Fruit fly (Drosophila melanogaster) whole organism, embryonic: Measurements from ENCODE around the gene mRpS7.
A peak's percentile ranks its signal among the peaks of the same experiment; 100 is the strongest.

Source experiments
- Asciz ChIP-seq: fragments of 200-800 bp; sonication (Bioruptor generic); optimal IDR thresholded peaks from 2 replicates; lab custom pipeline; 2017; ENCODE audit warnings: missing biosample characterization, mild to moderate bottlenecking, missing genetic modification characterization, missing genetic modification reagents
- CG11696 ChIP-seq: fragments of 200-800 bp; sonication (Bioruptor generic); IDR thresholded peaks from 2 replicates; pipeline ENCODE4 v1.3.6; 2022; ENCODE audit warnings: missing biosample characterization, missing genetic modification characterization
- CG11723 ChIP-seq: fragments of 200-800 bp; sonication (Bioruptor generic); optimal IDR thresholded peaks from 2 replicates; lab custom pipeline; 2017; ENCODE audit warnings: missing biosample characterization, mild to moderate bottlenecking, missing genetic modification characterization
- CG13287 ChIP-seq: fragments of 200-800 bp; sonication (Bioruptor generic); IDR thresholded peaks from 2 replicates; pipeline ENCODE4 v1.3.6; 2022; ENCODE audit warnings: missing biosample characterization, missing genetic modification characterization; ENCODE audit not compliant: partially characterized antibody
- CG14710 ChIP-seq: fragments of 200-800 bp; sonication (Bioruptor generic); optimal IDR thresholded peaks from 3 replicates; lab custom pipeline; 2019; ENCODE audit warnings: missing biosample characterization, mild to moderate bottlenecking, missing genetic modification characterization, moderate library complexity
- CG1647 ChIP-seq: fragments of 200-800 bp; sonication (Bioruptor generic); optimal IDR thresholded peaks from 3 replicates; lab custom pipeline; 2016; ENCODE audit warnings: missing biosample characterization, missing genetic modification characterization
- CG17829 ChIP-seq: fragments of 200-800 bp; optimal IDR thresholded peaks from 2 replicates; lab custom pipeline; 2019; ENCODE audit warnings: missing biosample characterization, mild to moderate bottlenecking, missing genetic modification characterization, moderate library complexity
- CG18011 ChIP-seq: fragments of 200-800 bp; sonication (Bioruptor generic); optimal IDR thresholded peaks from 2 replicates; lab custom pipeline; 2017; ENCODE audit warnings: missing biosample characterization, missing genetic modification characterization, mild to moderate bottlenecking, moderate library complexity, missing genotype
- CG2116 ChIP-seq: fragments of 200-800 bp; sonication (Bioruptor generic); optimal IDR thresholded peaks from 3 replicates; lab custom pipeline; 2018; ENCODE audit warnings: missing biosample characterization, mild to moderate bottlenecking, missing genetic modification characterization
- CG2199 ChIP-seq: fragments of 200-800 bp; sonication (Bioruptor generic); IDR thresholded peaks from 3 replicates; pipeline ENCODE4 v1.3.6; 2022; ENCODE audit warnings: missing biosample characterization, missing genetic modification characterization
- CG31224 ChIP-seq: fragments of 200-800 bp; sonication (Bioruptor generic); IDR thresholded peaks from 2 replicates; pipeline ENCODE4 v1.3.6; 2022; ENCODE audit warnings: missing biosample characterization, missing genetic modification characterization
- CG34224 ChIP-seq: fragments of 200-800 bp; sonication (Bioruptor generic); IDR thresholded peaks from 3 replicates; pipeline ENCODE4 v1.3.6; 2022; ENCODE audit warnings: missing biosample characterization, missing genetic modification characterization; ENCODE audit not compliant: partially characterized antibody
- CG4617 ChIP-seq: fragments of 200-800 bp; sonication (Bioruptor generic); optimal IDR thresholded peaks from 3 replicates; lab custom pipeline; 2016; ENCODE audit warnings: missing biosample characterization, missing genetic modification characterization, borderline replicate concordance
- CG4730 ChIP-seq: fragments of 200-800 bp; sonication (Bioruptor generic); IDR thresholded peaks from 2 replicates; pipeline ENCODE4 v1.3.6; 2022; ENCODE audit warnings: missing biosample characterization, missing genetic modification characterization
- CG8924 ChIP-seq: fragments of 200-800 bp; optimal IDR thresholded peaks from 3 replicates; lab custom pipeline; 2019; ENCODE audit warnings: missing biosample characterization, mild to moderate bottlenecking, missing genetic modification characterization, moderate library complexity
- Chrac-16 ChIP-seq: fragments of 200-800 bp; sonication (Bioruptor generic); optimal IDR thresholded peaks from 3 replicates; lab custom pipeline; 2016; ENCODE audit warnings: missing biosample characterization, missing genetic modification characterization
- CoRest ChIP-seq: fragments of 200-800 bp; sonication (Bioruptor generic); optimal IDR thresholded peaks from 3 replicates; lab custom pipeline; 2018; ENCODE audit warnings: missing biosample characterization, mild to moderate bottlenecking, missing genetic modification characterization, moderate library complexity
- Gug ChIP-seq: fragments of 200-800 bp; sonication (Bioruptor generic); IDR thresholded peaks from 4 replicates; pipeline ENCODE4 v1.3.6; 2022; ENCODE audit warnings: missing biosample characterization, missing genetic modification characterization
- Hr78 ChIP-seq, 2 experiments: fragments of 200-800 bp in 1 of 2; fragments of >200 bp in 1 of 2; sonication (Bioruptor generic) in 1 of 2; optimal IDR thresholded peaks; 2 replicates each; lab custom pipeline; 2017 to 2019; ENCODE audit warnings: missing biosample characterization in 2 of 2, missing genetic modification characterization in 2 of 2, mild to moderate bottlenecking in 1 of 2, moderate library complexity in 1 of 2
- Jarid2 ChIP-seq: fragments of 200-800 bp; sonication (Bioruptor generic); optimal IDR thresholded peaks from 3 replicates; lab custom pipeline; 2017; ENCODE audit warnings: mild to moderate bottlenecking, missing biosample characterization, missing genetic modification reagents, missing genetic modification characterization
- MBD-R2 ChIP-seq: fragments of 200-800 bp; sonication (Bioruptor generic); IDR thresholded peaks from 2 replicates; pipeline ENCODE4 v1.3.6; 2022; ENCODE audit warnings: missing biosample characterization, missing genetic modification characterization
- MESR4 ChIP-seq: fragments of 200-800 bp; sonication (Bioruptor generic); optimal IDR thresholded peaks from 2 replicates; lab custom pipeline; 2018; ENCODE audit warnings: missing biosample characterization, mild to moderate bottlenecking, missing genetic modification characterization, moderate library complexity
- Med ChIP-seq: fragments of 200-800 bp; sonication (Bioruptor generic); peaks from one replicate; lab custom pipeline; 2016; ENCODE audit warnings: missing biosample characterization, missing genetic modification characterization, mild to moderate bottlenecking, inconsistent platforms, moderate library complexity
- Mes4 ChIP-seq: fragments of 200-800 bp; sonication (Bioruptor generic); optimal IDR thresholded peaks from 2 replicates; lab custom pipeline; 2016; ENCODE audit warnings: missing biosample characterization, missing genetic modification characterization
- PHDP ChIP-seq: fragments of 200-800 bp; sonication (Bioruptor generic); optimal IDR thresholded peaks from 3 replicates; lab custom pipeline; 2018; ENCODE audit warnings: missing biosample characterization, mild to moderate bottlenecking, missing genetic modification characterization, moderate library complexity
- Poxn ChIP-seq: fragments of 200-800 bp; sonication (Bioruptor generic); IDR thresholded peaks from 2 replicates; pipeline ENCODE4 v1.3.6; 2022; ENCODE audit warnings: missing biosample characterization, missing genetic modification characterization
- Sry-β ChIP-seq: fragments of 200-800 bp; sonication (Bioruptor generic); optimal IDR thresholded peaks from 2 replicates; lab custom pipeline; 2018; ENCODE audit warnings: missing biosample characterization, mild to moderate bottlenecking, missing genetic modification characterization, moderate library complexity
- Sry-δ ChIP-seq: fragments of 200-800 bp; sonication (Bioruptor generic); optimal IDR thresholded peaks from 2 replicates; lab custom pipeline; 2016; ENCODE audit warnings: missing biosample characterization, missing genetic modification characterization
- Ssrp ChIP-seq: fragments of 200-800 bp; sonication (Bioruptor generic); optimal IDR thresholded peaks from 2 replicates; lab custom pipeline; 2018; ENCODE audit warnings: missing biosample characterization, mild to moderate bottlenecking, missing genetic modification characterization, moderate library complexity
- YL-1 ChIP-seq: fragments of 200-800 bp; sonication (Bioruptor generic); optimal IDR thresholded peaks from 3 replicates; lab custom pipeline; 2017; ENCODE audit warnings: missing biosample characterization, mild to moderate bottlenecking, missing genetic modification characterization
- ac ChIP-seq: fragments of 200-800 bp; sonication (Bioruptor generic); optimal IDR thresholded peaks from 3 replicates; lab custom pipeline; 2017; ENCODE audit warnings: missing biosample characterization, mild to moderate bottlenecking, missing genetic modification characterization
- bab2 ChIP-seq: fragments of 200-800 bp; sonication (Bioruptor generic); optimal IDR thresholded peaks from 2 replicates; lab custom pipeline; 2016; ENCODE audit warnings: missing biosample characterization, missing genetic modification characterization
- cas ChIP-seq: fragments of 200-800 bp; sonication (Bioruptor generic); IDR thresholded peaks from 2 replicates; pipeline ENCODE4 v1.3.6; 2022; ENCODE audit warnings: missing biosample characterization, missing genetic modification characterization
- ci ChIP-seq: fragments of 200-800 bp; sonication (Bioruptor generic); IDR thresholded peaks from 3 replicates; pipeline ENCODE4 v1.3.6; 2022; ENCODE audit warnings: missing biosample characterization, missing genetic modification characterization
- dm ChIP-seq: fragments of 200-800 bp; sonication (Bioruptor generic); optimal IDR thresholded peaks from 3 replicates; lab custom pipeline; 2016; ENCODE audit warnings: missing biosample characterization, missing genetic modification characterization
- gfzf ChIP-seq: fragments of 200-800 bp; sonication (Bioruptor generic); optimal IDR thresholded peaks from 2 replicates; lab custom pipeline; 2016; ENCODE audit warnings: missing biosample characterization, mild to moderate bottlenecking, missing genetic modification characterization, moderate library complexity
- h ChIP-seq: fragments of >200 bp; optimal IDR thresholded peaks from 2 replicates; lab custom pipeline; 2017
- jing ChIP-seq: fragments of 200-800 bp; sonication (Bioruptor generic); optimal IDR thresholded peaks from 2 replicates; lab custom pipeline; 2018; ENCODE audit warnings: missing biosample characterization, mild to moderate bottlenecking, missing genetic modification characterization
- jumu ChIP-seq: fragments of 200-800 bp; sonication (Bioruptor generic); optimal IDR thresholded peaks from 3 replicates; lab custom pipeline; 2016; ENCODE audit warnings: missing biosample characterization, missing genetic modification characterization
- kni ChIP-seq: fragments of 200-800 bp; sonication (Bioruptor generic); optimal IDR thresholded peaks from 3 replicates; lab custom pipeline; 2017; ENCODE audit warnings: mild to moderate bottlenecking, missing biosample characterization, missing genetic modification reagents, missing genetic modification characterization
- lov ChIP-seq, 2 experiments: fragments of 200-800 bp in 1 of 2; fragments of >200 bp in 1 of 2; sonication (Bioruptor generic) in 1 of 2; IDR thresholded peaks in 1 of 2; optimal IDR thresholded peaks in 1 of 2; 2 replicates in 1 of 2; 3 replicates in 1 of 2; pipeline versions ENCODE4 v1.3.6 to Lab custom; 2017 to 2022; ENCODE audit warnings: missing biosample characterization in 1 of 2, missing genetic modification characterization in 1 of 2
- nom ChIP-seq: fragments of 200-800 bp; sonication (Bioruptor generic); optimal IDR thresholded peaks from 2 replicates; lab custom pipeline; 2017; ENCODE audit warnings: missing biosample characterization, missing genetic modification characterization, mild to moderate bottlenecking, moderate library complexity, missing genetic modification reagents
- pb ChIP-seq: fragments of 200-800 bp; sonication (Bioruptor generic); optimal IDR thresholded peaks from 3 replicates; lab custom pipeline; 2016; ENCODE audit warnings: missing biosample characterization, missing genetic modification characterization
- row ChIP-seq: fragments of 200-800 bp; sonication (Bioruptor generic); IDR thresholded peaks from 3 replicates; pipeline ENCODE4 v1.3.6; 2022; ENCODE audit warnings: missing biosample characterization, missing genetic modification characterization
- sens ChIP-seq: fragments of 200-800 bp; sonication (Bioruptor generic); peaks from one replicate; lab custom pipeline; 2016; ENCODE audit warnings: missing biosample characterization, missing genetic modification characterization
- shn ChIP-seq: fragments of 200-800 bp; sonication (Bioruptor generic); optimal IDR thresholded peaks from 3 replicates; lab custom pipeline; 2016; ENCODE audit warnings: missing biosample characterization, missing genetic modification characterization
- sima ChIP-seq: fragments of 200-800 bp; sonication (Bioruptor generic); optimal IDR thresholded peaks from 2 replicates; lab custom pipeline; 2016; ENCODE audit warnings: missing biosample characterization, missing genetic modification characterization
- sug ChIP-seq: fragments of 200-800 bp; optimal IDR thresholded peaks from 2 replicates; lab custom pipeline; 2019; ENCODE audit warnings: missing biosample characterization, mild to moderate bottlenecking, missing genetic modification characterization, moderate library complexity
- tin ChIP-seq: fragments of 200-800 bp; sonication (Bioruptor generic); optimal IDR thresholded peaks from 3 replicates; lab custom pipeline; 2016; ENCODE audit warnings: missing biosample characterization, missing genetic modification characterization

mRpS7 gene

dm6 chr2L:10362408-10363067 is 23.9 kb upstream of the mRpS7 start, which contains the start of the genes Cand1 and pim (continued):
- no peak for TF ChIP-seq CG31224
- TF ChIP-seq dm (GFP tag; lab: Kevin White, UChicago) = no peak
- TF ChIP-seq tin (GFP tag; lab: Kevin White, UChicago) = no peak
- TF ChIP-seq nom (GFP tag; lab: Kevin White, UChicago) = no peak
- peak; percentile 79 for TF ChIP-seq CG13287 (GFP tag; lab: Robert Waterston, UW)
- TF ChIP-seq pb (GFP tag; lab: Kevin White, UChicago) = no peak
- no peak for TF ChIP-seq Asciz (GFP tag; lab: Kevin White, UChicago)
- TF ChIP-seq sug (tag; lab: Kevin White, UChicago) = peak; percentile 33
- TF ChIP-seq sima (GFP tag; lab: Kevin White, UChicago) = no peak
- no peak for TF ChIP-seq CG11723
- no peak for TF ChIP-seq Chrac-16 (GFP tag; lab: Kevin White, UChicago)
- TF ChIP-seq CG17829 (tag; lab: Kevin White, UChicago) = peak; percentile 69
- TF ChIP-seq Ssrp (tag; lab: Kevin White, UChicago) = no peak
- TF ChIP-seq Hr78 (GFP tag; optimal IDR thresholded peaks at IDR 0.05; lab: Kevin White, UChicago) = no peak
- no peak for TF ChIP-seq cas (GFP tag; lab: Robert Waterston, UW)
- peak; percentile 8 for TF ChIP-seq PHDP (tag; lab: Kevin White, UChicago)
- no peak for TF ChIP-seq lov (optimal IDR thresholded peaks at IDR 0.05; lab: Kevin White, UChicago)
- no peak for TF ChIP-seq lov (GFP tag; IDR thresholded peaks at IDR 0.05; lab: Robert Waterston, UW)
- no peak for TF ChIP-seq Gug (GFP tag; lab: Robert Waterston, UW)
- no peak for TF ChIP-seq CG11696
- no peak for TF ChIP-seq jumu
- TF ChIP-seq ac (GFP tag; lab: Kevin White, UChicago) = no peak
- no peak for TF ChIP-seq h (lab: Kevin White, UChicago)
- no peak for TF ChIP-seq Mes4 (GFP tag; lab: Kevin White, UChicago)
- no peak for TF ChIP-seq CG4730 (GFP tag; lab: Robert Waterston, UW)

- TF ChIP-seq CoRest (tag; lab: Kevin White, UChicago) (peak; percentile 8), CG1647 (GFP tag; lab: Kevin White, UChicago) (no peak), Sry-β (GFP tag; lab: Kevin White, UChicago) (peak; percentile 90), sens (GFP tag; lab: Kevin White, UChicago) (peak; percentile 30), Sry-δ (GFP tag; lab: Kevin White, UChicago) (peak; percentile 36), CG8924 (tag; lab: Kevin White, UChicago) (peak; percentile 31), CG18011 (peak; percentile 81), bab2 (no peak), ci (0 out of 3 replicates have a peak, but pooled peaks have one; percentile 24), kni (no peak), shn (GFP tag; lab: Kevin White, UChicago) (no peak), jing (no peak), Poxn (GFP tag; lab: Robert Waterston, UW) (no peak), MESR4 (GFP tag; lab: Kevin White, UChicago) (peak; percentile 52), CG14710 (tag; lab: Kevin White, UChicago) (peak; percentile 3), CG2116 (GFP tag; lab: Kevin White, UChicago) (peak; percentile 16), nom (GFP tag; lab: Kevin White, UChicago) (peak; percentile 2), row (GFP tag; lab: Robert Waterston, UW) (peak; percentile 55; the same call in 2 of the 3 replicates), CG34224 (no peak), Med (peak; percentile 73), CG4617 (peak; percentile 8), gfzf (GFP tag; lab: Kevin White, UChicago) (peak; percentile 48), Jarid2 (GFP tag; lab: Kevin White, UChicago) (no peak), CG2199 (GFP tag; lab: Robert Waterston, UW) (0 out of 3 replicates have a peak, but pooled peaks have one; percentile 45), YL-1 (GFP tag; lab: Kevin White, UChicago) (peak; percentile 32), MBD-R2 (GFP tag; lab: Robert Waterston, UW) (0 out of 2 replicates have a peak, but pooled peaks have one; percentile 30)
Observed at dm6 chr2L:10364229-10364628, 22.2 kb upstream of the mRpS7 start, which contains the start of gene lft. TSS of gene lft (plus strand) at chr2L:10364471.
